Worm (Caenorhabditis elegans) whole organism, L4/young adult: ENCODE measurements around the gene F53A3.1.

Experiments used
- dao-5 ChIP-seq: sonication (generic microtip); optimal IDR thresholded peaks from 2 replicates; lab custom pipeline; 2016; ENCODE audit warnings: missing genotype, missing genetic modification characterization, moderate library complexity, missing compliant biosample characterization
- him-1 ChIP-seq: sonication (generic microtip); optimal IDR thresholded peaks from 2 replicates; lab custom pipeline; 2016; ENCODE audit warnings: missing genotype, missing genetic modification reagents, missing genetic modification characterization, missing compliant biosample characterization

ce11 chrIII:1939625-1939988, 3.8 kb downstream of the F53A3.1 start:
- no peak for TF ChIP-seq dao-5 (tag; lab: Kevin White, UChicago)
- TF ChIP-seq him-1 (tag; lab: Kevin White, UChicago) = no peak
